Fruit fly (Drosophila melanogaster) Kc167 (cell line): ENCODE measurements around the gene ras.

ENCODE experiments used
- Myc ChIP-seq: fragments of >200 bp; optimal IDR thresholded peaks from 2 replicates; lab custom pipeline; 2017; ENCODE audit warnings: missing external identifiers
- Sin3A ChIP-seq: fragments of >200 bp; optimal IDR thresholded peaks from 2 replicates; lab custom pipeline; 2018; ENCODE audit warnings: missing external identifiers
- h ChIP-seq: fragments of >200 bp; optimal IDR thresholded peaks from 3 replicates; lab custom pipeline; 2018; ENCODE audit warnings: missing external identifiers
- ttk ChIP-seq: sonication (Bioruptor generic); optimal IDR thresholded peaks from 2 replicates; lab custom pipeline; 2017; ENCODE audit warnings: missing external identifiers

dm6 chrX:10784330-10784778 is 40.1 kb downstream of the ras start:
- TF ChIP-seq h (lab: Kevin White, UChicago) (no peak), Sin3A (lab: Kevin White, UChicago) (no peak), ttk (no peak), Myc (lab: Kevin White, UChicago) (no peak)
